Worm (Caenorhabditis elegans): ENCODE measurements around the gene F59A1.15.

F59A1.15 gene

ce11 chrV:17696753-17697152 lies 13.1 kb upstream of the F59A1.15 start, which contains the start of gene spp-29:
TSS of gene spp-29 (minus strand) at chrV:17696853.
- TF ChIP-seq daf-12 (tag; optimal IDR thresholded peaks at IDR 0.05) (no peak), ceh-16 (tag; optimal IDR thresholded peaks at IDR 0.05) (no peak), lin-15B (tag; optimal IDR thresholded peaks at IDR 0.05) (no peak), unc-39 (tag; optimal IDR thresholded peaks at IDR 0.05) (no peak), pqm-1 (tag; optimal IDR thresholded peaks at IDR 0.05) (no peak)

- TF ChIP-seq ceh-16 (tag; optimal IDR thresholded peaks at IDR 0.05) = no peak
- no peak for TF ChIP-seq nhr-67 (tag; optimal IDR thresholded peaks at IDR 0.05)
Measured at ce11 chrV:17695802-17696201, 12.1 kb upstream of the F59A1.15 start, which contains the start of gene Y26G10.1. TSS of gene Y26G10.1 (minus strand) at chrV:17695902.

- TF ChIP-seq elt-2 (tag; optimal IDR thresholded peaks at IDR 0.05) = peak; percentile 47
- no peak for TF ChIP-seq ceh-16 (tag; optimal IDR thresholded peaks at IDR 0.05)
Measured at ce11 chrV:17694260-17694659, 10.6 kb upstream of the F59A1.15 start.

- TF ChIP-seq sea-2 (GFP tag; optimal IDR thresholded peaks at IDR 0.05) (no peak), elt-1 (tag; optimal IDR thresholded peaks at IDR 0.05) (no peak), pqm-1 (tag; optimal IDR thresholded peaks at IDR 0.05) (no peak), unc-39 (tag; optimal IDR thresholded peaks at IDR 0.05) (no peak)
Measured at ce11 chrV:17690922-17691321, 7.3 kb upstream of the F59A1.15 start, which contains the start of gene F59A1.13. TSS of gene F59A1.13 (minus strand) at chrV:17691022.

ce11 chrV:17686852-17687251 lies 3.2 kb upstream of the F59A1.15 start, which contains the start of gene F59A1.18:
TSS of gene F59A1.18 (minus strand) at chrV:17686952.
- no peak for TF ChIP-seq ztf-11 (tag; optimal IDR thresholded peaks at IDR 0.05)
- TF ChIP-seq ama-1 (optimal IDR thresholded peaks at IDR 0.05) = no peak
- TF ChIP-seq skn-1 (tag; optimal IDR thresholded peaks at IDR 0.05) = no peak
- no peak for TF ChIP-seq nhr-76 (tag; optimal IDR thresholded peaks at IDR 0.05)
- TF ChIP-seq pha-4 (tag; optimal IDR thresholded peaks at IDR 0.05) = no peak
- no peak for TF ChIP-seq nhr-25 (tag; optimal IDR thresholded peaks at IDR 0.05)
- no peak for TF ChIP-seq mml-1 (tag; optimal IDR thresholded peaks at IDR 0.05)
- no peak for TF ChIP-seq egl-27 (tag; optimal IDR thresholded peaks at IDR 0.05)
- no peak for TF ChIP-seq nhr-43 (tag; optimal IDR thresholded peaks at IDR 0.05; ENCODE audit: poor library complexity, severe bottlenecking)
- TF ChIP-seq lsy-12 (tag; optimal IDR thresholded peaks at IDR 0.05) = no peak
- TF ChIP-seq nhr-77 (tag; optimal IDR thresholded peaks at IDR 0.05) = no peak
- no peak for TF ChIP-seq nhr-12 (tag; optimal IDR thresholded peaks at IDR 0.05)
- no peak for TF ChIP-seq hmg-11 (tag; optimal IDR thresholded peaks at IDR 0.05)
- TF ChIP-seq ceh-82 (tag; optimal IDR thresholded peaks at IDR 0.05) = no peak
- TF ChIP-seq eor-1 (tag; optimal IDR thresholded peaks at IDR 0.05) = no peak
- no peak for TF ChIP-seq nhr-28 (tag; optimal IDR thresholded peaks at IDR 0.05)

ce11 chrV:17684857-17685256 lies 1.2 kb upstream of the F59A1.15 start, which contains the start of the genes F59A1.16 and F59A1.6:
TSS of gene F59A1.16 (minus strand) at chrV:17684957.
TSS of gene F59A1.6 (plus strand) at chrV:17685141.
- TF ChIP-seq nfya-1 (tag; optimal IDR thresholded peaks at IDR 0.05; ENCODE audit: insufficient read depth) (no peak), elt-1 (tag; optimal IDR thresholded peaks at IDR 0.05) (no peak), pha-4 (tag; optimal IDR thresholded peaks at IDR 0.05) (no peak), nhr-28 (tag; optimal IDR thresholded peaks at IDR 0.05) (no peak), ceh-82 (tag; optimal IDR thresholded peaks at IDR 0.05) (no peak), zag-1 (tag; optimal IDR thresholded peaks at IDR 0.05) (no peak), lin-15B (tag; optimal IDR thresholded peaks at IDR 0.05) (no peak), ztf-11 (tag; optimal IDR thresholded peaks at IDR 0.05) (no peak), nhr-23 (tag; optimal IDR thresholded peaks at IDR 0.05) (no peak), ZK546.5 (tag; optimal IDR thresholded peaks at IDR 0.05) (no peak), nhr-43 (tag; optimal IDR thresholded peaks at IDR 0.05; ENCODE audit: poor library complexity, severe bottlenecking) (no peak)

- TF ChIP-seq nhr-11 (tag; optimal IDR thresholded peaks at IDR 0.05) (no peak), ZK546.5 (tag; optimal IDR thresholded peaks at IDR 0.05) (no peak), ztf-11 (tag; optimal IDR thresholded peaks at IDR 0.05) (no peak), elt-2 (tag; optimal IDR thresholded peaks at IDR 0.05) (no peak), fkh-10 (GFP tag; optimal IDR thresholded peaks at IDR 0.05) (no peak), egl-5 (tag; optimal IDR thresholded peaks at IDR 0.05) (no peak), ceh-82 (tag; optimal IDR thresholded peaks at IDR 0.05) (no peak), skn-1 (tag; optimal IDR thresholded peaks at IDR 0.05) (no peak), ceh-9 (tag; optimal IDR thresholded peaks at IDR 0.05) (no peak), nhr-28 (tag; optimal IDR thresholded peaks at IDR 0.05) (no peak), hmg-11 (tag; optimal IDR thresholded peaks at IDR 0.05) (no peak), elt-1 (tag; optimal IDR thresholded peaks at IDR 0.05) (no peak), nhr-12 (tag; optimal IDR thresholded peaks at IDR 0.05) (no peak), unc-62 (GFP tag; optimal IDR thresholded peaks at IDR 0.05) (no peak), lsy-12 (tag; optimal IDR thresholded peaks at IDR 0.05) (no peak), sea-2 (GFP tag; optimal IDR thresholded peaks at IDR 0.05) (no peak)
Measured at ce11 chrV:17683290-17683689, 373 bp downstream of the F59A1.15 start.
